Worm (Caenorhabditis elegans) whole organism, late embryonic: ENCODE data around the gene tbc-12.

ENCODE experiments used
- C08G9.2 ChIP-seq: sonication (generic microtip); optimal IDR thresholded peaks from 2 replicates; lab custom pipeline; 2016; ENCODE audit warnings: mild to moderate bottlenecking, missing genetic modification characterization, moderate library complexity, missing compliant biosample characterization
- F13H6.1 ChIP-seq: sonication (generic microtip); optimal IDR thresholded peaks from 2 replicates; lab custom pipeline; 2016; ENCODE audit warnings: missing genetic modification characterization, missing compliant biosample characterization
- K09A11.1 ChIP-seq: sonication (generic microtip); optimal IDR thresholded peaks from 2 replicates; lab custom pipeline; 2017; ENCODE audit warnings: antibody characterized with exemption, mild to moderate bottlenecking, missing genetic modification characterization, missing compliant biosample characterization; ENCODE audit not compliant: insufficient read depth
- T23F11.4 ChIP-seq: fragments of 200-800 bp; sonication (Bioruptor generic); optimal IDR thresholded peaks from 2 replicates; lab custom pipeline; 2018; ENCODE audit warnings: mild to moderate bottlenecking, missing genetic modification characterization, missing compliant biosample characterization
- Y22D7AL.16 ChIP-seq: sonication (generic microtip); optimal IDR thresholded peaks from 2 replicates; lab custom pipeline; 2016; ENCODE audit warnings: missing genetic modification characterization, missing compliant biosample characterization
- ahr-1 ChIP-seq: sonication (generic microtip); optimal IDR thresholded peaks from 2 replicates; lab custom pipeline; 2016; ENCODE audit warnings: missing genetic modification characterization, missing compliant biosample characterization
- ama-1 ChIP-seq: fragments of 150-350 bp; optimal IDR thresholded peaks from 2 replicates; lab custom pipeline; 2014
- ceh-14 ChIP-seq: sonication (generic microtip); optimal IDR thresholded peaks from 2 replicates; lab custom pipeline; 2016; ENCODE audit warnings: missing genotype, missing genetic modification characterization, missing compliant biosample characterization
- ceh-18 ChIP-seq: sonication (generic microtip); optimal IDR thresholded peaks from 2 replicates; lab custom pipeline; 2016; ENCODE audit warnings: missing genetic modification characterization, missing compliant biosample characterization
- ceh-22 ChIP-seq: sonication (generic microtip); optimal IDR thresholded peaks from 2 replicates; lab custom pipeline; 2017; ENCODE audit warnings: missing biosample characterization, missing genetic modification characterization
- ceh-24 ChIP-seq: sonication (generic microtip); optimal IDR thresholded peaks from 2 replicates; lab custom pipeline; 2016; ENCODE audit warnings: mild to moderate bottlenecking, missing genetic modification characterization, missing compliant biosample characterization
- ceh-30 ChIP-seq: fragments of 150-350 bp; optimal IDR thresholded peaks from 2 replicates; lab custom pipeline; 2014; ENCODE audit warnings: missing biosample characterization, missing genetic modification characterization
- ceh-34 ChIP-seq: sonication (generic microtip); optimal IDR thresholded peaks from 2 replicates; lab custom pipeline; 2016; ENCODE audit warnings: mild to moderate bottlenecking, missing genetic modification characterization, missing compliant biosample characterization
- ceh-6 ChIP-seq: fragments of 200-800 bp; sonication (Bioruptor generic); optimal IDR thresholded peaks from 2 replicates; lab custom pipeline; 2018; ENCODE audit warnings: mild to moderate bottlenecking, missing genetic modification characterization, missing compliant biosample characterization
- ceh-9 ChIP-seq: sonication (generic microtip); optimal IDR thresholded peaks from 2 replicates; lab custom pipeline; 2016; ENCODE audit warnings: mild to moderate bottlenecking, missing genetic modification characterization, inconsistent platforms, missing compliant biosample characterization
- dmd-4 ChIP-seq: sonication (generic microtip); optimal IDR thresholded peaks from 2 replicates; lab custom pipeline; 2016; ENCODE audit warnings: borderline replicate concordance, missing genetic modification characterization, missing compliant biosample characterization
- dve-1 ChIP-seq: sonication (generic microtip); optimal IDR thresholded peaks from 2 replicates; lab custom pipeline; 2017; ENCODE audit warnings: antibody characterized with exemption, mild to moderate bottlenecking, missing genetic modification characterization, missing compliant biosample characterization
- elt-2 ChIP-seq: sonication (generic microtip); optimal IDR thresholded peaks from 2 replicates; lab custom pipeline; 2016; ENCODE audit warnings: missing genetic modification reagents, missing genetic modification characterization, missing compliant biosample characterization
- elt-4 ChIP-seq: sonication (generic microtip); optimal IDR thresholded peaks from 2 replicates; lab custom pipeline; 2016; ENCODE audit warnings: missing genetic modification characterization, missing compliant biosample characterization
- ets-4 ChIP-seq: sonication (generic microtip); optimal IDR thresholded peaks from 2 replicates; lab custom pipeline; 2016; ENCODE audit warnings: missing genetic modification characterization, missing compliant biosample characterization
- fkh-10 ChIP-seq: fragments of 150-350 bp; optimal IDR thresholded peaks from 2 replicates; lab custom pipeline; 2014; ENCODE audit warnings: missing biosample characterization, missing genetic modification reagents, missing genetic modification characterization
- fkh-6 ChIP-seq: sonication (generic microtip); optimal IDR thresholded peaks from 2 replicates; lab custom pipeline; 2016; ENCODE audit warnings: missing genetic modification characterization, missing compliant biosample characterization
- gmeb-2 ChIP-seq: sonication (generic microtip); optimal IDR thresholded peaks from 2 replicates; lab custom pipeline; 2016; ENCODE audit warnings: missing genetic modification characterization, inconsistent platforms, missing compliant biosample characterization
- hlh-15 ChIP-seq: sonication (generic microtip); optimal IDR thresholded peaks from 2 replicates; lab custom pipeline; 2016; ENCODE audit warnings: missing genetic modification characterization, missing compliant biosample characterization
- hlh-30 ChIP-seq: sonication (generic microtip); optimal IDR thresholded peaks from 2 replicates; lab custom pipeline; 2017; ENCODE audit warnings: antibody characterized with exemption, missing genetic modification characterization, missing compliant biosample characterization; ENCODE audit not compliant: insufficient read depth
- lim-6 ChIP-seq: sonication (generic microtip); optimal IDR thresholded peaks from 2 replicates; lab custom pipeline; 2016; ENCODE audit warnings: missing genetic modification characterization, missing compliant biosample characterization
- lin-11 ChIP-seq: fragments of 200-800 bp; sonication (Bioruptor generic); optimal IDR thresholded peaks from 2 replicates; lab custom pipeline; 2018; ENCODE audit warnings: mild to moderate bottlenecking, missing genetic modification characterization, missing compliant biosample characterization
- madf-2 ChIP-seq: sonication (generic microtip); optimal IDR thresholded peaks from 2 replicates; lab custom pipeline; 2017; ENCODE audit warnings: missing genetic modification characterization, missing compliant biosample characterization
- mec-3 ChIP-seq: sonication (generic microtip); optimal IDR thresholded peaks from 2 replicates; lab custom pipeline; 2016; ENCODE audit warnings: borderline replicate concordance, missing genetic modification characterization, missing compliant biosample characterization
- nhr-11 ChIP-seq: fragments of 150-350 bp; optimal IDR thresholded peaks from 2 replicates; lab custom pipeline; 2014; ENCODE audit warnings: missing biosample characterization, missing genetic modification characterization
- npax-4 ChIP-seq: sonication (generic microtip); optimal IDR thresholded peaks from 2 replicates; lab custom pipeline; 2016; ENCODE audit warnings: missing genetic modification characterization, missing compliant biosample characterization
- pag-3 ChIP-seq: sonication (generic microtip); optimal IDR thresholded peaks from 2 replicates; lab custom pipeline; 2016; ENCODE audit warnings: missing compliant biosample characterization, missing genetic modification characterization, borderline replicate concordance
- pax-1 ChIP-seq: fragments of 150-350 bp; optimal IDR thresholded peaks from 2 replicates; lab custom pipeline; 2014; ENCODE audit warnings: missing biosample characterization, missing genetic modification characterization
- pha-2 ChIP-seq: sonication (generic microtip); optimal IDR thresholded peaks from 2 replicates; lab custom pipeline; 2017; ENCODE audit warnings: mild to moderate bottlenecking, missing genetic modification characterization, missing compliant biosample characterization
- pha-4 ChIP-seq: fragments of 150-350 bp; optimal IDR thresholded peaks from 2 replicates; lab custom pipeline; 2018; ENCODE audit warnings: missing biosample characterization, missing genetic modification reagents, missing genetic modification characterization
- pqm-1 ChIP-seq: sonication (generic microtip); optimal IDR thresholded peaks from 2 replicates; lab custom pipeline; 2016; ENCODE audit warnings: missing genetic modification characterization, missing compliant biosample characterization
- pros-1 ChIP-seq: fragments of 150-350 bp; optimal IDR thresholded peaks from 2 replicates; lab custom pipeline; 2014; ENCODE audit warnings: missing biosample characterization, missing genetic modification reagents, missing genetic modification characterization
- rnt-1 ChIP-seq: sonication (generic microtip); optimal IDR thresholded peaks from 2 replicates; lab custom pipeline; 2016; ENCODE audit warnings: missing genetic modification characterization, missing compliant biosample characterization
- sdc-2 ChIP-seq: sonication (generic microtip); optimal IDR thresholded peaks from 2 replicates; lab custom pipeline; 2016; ENCODE audit warnings: missing genotype, missing genetic modification characterization, missing compliant biosample characterization
- sox-2 ChIP-seq: fragments of 200-800 bp; sonication (Bioruptor generic); IDR thresholded peaks from 2 replicates; pipeline ENCODE4 v1.3.6; 2022; ENCODE audit warnings: missing genetic modification reagents, missing genetic modification characterization, missing compliant biosample characterization
- syd-9 ChIP-seq: sonication (generic microtip); optimal IDR thresholded peaks from 2 replicates; lab custom pipeline; 2016; ENCODE audit warnings: mild to moderate bottlenecking, missing genetic modification characterization, moderate library complexity, missing compliant biosample characterization
- ttx-3 ChIP-seq: sonication (generic microtip); optimal IDR thresholded peaks from 2 replicates; lab custom pipeline; 2016; ENCODE audit warnings: missing genetic modification reagents, missing genetic modification characterization, missing compliant biosample characterization
- unc-42 ChIP-seq: sonication (generic microtip); optimal IDR thresholded peaks from 2 replicates; lab custom pipeline; 2016; ENCODE audit warnings: missing genotype, missing genetic modification characterization, missing compliant biosample characterization
- unc-55 ChIP-seq: sonication (generic microtip); optimal IDR thresholded peaks from 2 replicates; lab custom pipeline; 2017; ENCODE audit warnings: missing biosample characterization, missing genetic modification reagents, missing genetic modification characterization
- unc-86 ChIP-seq: sonication (generic microtip); optimal IDR thresholded peaks from 2 replicates; lab custom pipeline; 2016; ENCODE audit warnings: missing genetic modification characterization, missing compliant biosample characterization
- zip-5 ChIP-seq: sonication (generic microtip); optimal IDR thresholded peaks from 2 replicates; lab custom pipeline; 2016; ENCODE audit warnings: missing genetic modification characterization, missing compliant biosample characterization
- ztf-16 ChIP-seq: sonication (generic microtip); optimal IDR thresholded peaks from 2 replicates; lab custom pipeline; 2017; ENCODE audit warnings: missing genetic modification characterization, missing compliant biosample characterization

tbc-12 gene

ce11 chrX:2549322-2549721, 17.1 kb upstream of the tbc-12 start (continued):
- TF ChIP-seq K09A11.1 (tag; lab: Kevin White, UChicago) (peak; percentile 71), C08G9.2 (tag; lab: Kevin White, UChicago) (peak; percentile 78), pros-1 (tag; lab: Kevin White, UChicago) (no peak), ets-4 (peak; percentile 25), hlh-15 (tag; lab: Kevin White, UChicago) (peak; percentile 76), ttx-3 (peak; percentile 79), lin-11 (tag; lab: Kevin White, UChicago) (peak; percentile 83), unc-55 (no peak), ceh-34 (tag; lab: Kevin White, UChicago) (peak; percentile 73), rnt-1 (peak; percentile 84), ceh-9 (tag; lab: Kevin White, UChicago) (peak; percentile 64), unc-86 (tag; lab: Kevin White, UChicago) (peak; percentile 70), syd-9 (tag; lab: Kevin White, UChicago) (peak; percentile 81), gmeb-2 (tag; lab: Kevin White, UChicago) (peak; percentile 85), dmd-4 (peak; percentile 85), pag-3 (tag; lab: Kevin White, UChicago) (no peak), mec-3 (tag; lab: Kevin White, UChicago) (no peak), pha-4 (tag; lab: Kevin White, UChicago) (no peak), sox-2 (peak; percentile 68), ama-1 (lab: Kevin White, UChicago) (no peak), unc-42 (tag; lab: Kevin White, UChicago) (peak; percentile 53), ceh-24 (tag; lab: Kevin White, UChicago) (peak; percentile 56), npax-4 (tag; lab: Kevin White, UChicago) (peak; percentile 47), ceh-22 (tag; lab: Kevin White, UChicago) (no peak), T23F11.4 (GFP tag; lab: Kevin White, UChicago) (peak; percentile 83), ztf-16 (tag; lab: Kevin White, UChicago) (peak; percentile 82), ceh-18 (tag; lab: Kevin White, UChicago) (peak; percentile 83), fkh-10 (GFP tag; lab: Kevin White, UChicago) (peak; percentile 41), Y22D7AL.16 (peak; percentile 75), F13H6.1 (tag; lab: Kevin White, UChicago) (peak; percentile 54), pha-2 (peak; percentile 88), elt-2 (peak; percentile 91), pax-1 (tag; lab: Kevin White, UChicago) (no peak), ceh-30 (no peak), pqm-1 (tag; lab: Kevin White, UChicago) (peak; percentile 57), elt-4 (tag; lab: Kevin White, UChicago) (peak; percentile 75), lim-6 (tag; lab: Kevin White, UChicago) (no peak), fkh-6 (peak; percentile 74)
- TF ChIP-seq, all 69 proteins: peak for 57

- TF ChIP-seq ceh-14 (no peak), madf-2 (tag; lab: Kevin White, UChicago) (no peak), ceh-6 (GFP tag; lab: Kevin White, UChicago) (no peak), zip-5 (no peak), lin-11 (tag; lab: Kevin White, UChicago) (no peak)
Measured at ce11 chrX:2548884-2549283, 16.6 kb upstream of the tbc-12 start, which contains the start of gene smvt-1. Gene smvt-1, minus strand, starts transcription at chrX:2548984.

ce11 chrX:2544645-2545044, 12.4 kb upstream of the tbc-12 start:
- no peak for TF ChIP-seq gmeb-2 (tag; lab: Kevin White, UChicago)
- no peak for TF ChIP-seq Y22D7AL.16
- no peak for TF ChIP-seq ztf-16 (tag; lab: Kevin White, UChicago)
- no peak for TF ChIP-seq ceh-9 (tag; lab: Kevin White, UChicago)
- no peak for TF ChIP-seq nhr-11 (tag; lab: Kevin White, UChicago)
- no peak for TF ChIP-seq unc-55
- TF ChIP-seq ahr-1, result no peak
- TF ChIP-seq hlh-30 (tag; lab: Kevin White, UChicago), result no peak
- no peak for TF ChIP-seq fkh-6
- no peak for TF ChIP-seq sdc-2 (tag; lab: Kevin White, UChicago)
- TF ChIP-seq unc-42 (tag; lab: Kevin White, UChicago), result no peak
- no peak for TF ChIP-seq dve-1 (tag; lab: Kevin White, UChicago)
- no peak for TF ChIP-seq ceh-34 (tag; lab: Kevin White, UChicago)
- TF ChIP-seq pag-3 (tag; lab: Kevin White, UChicago), result no peak
- TF ChIP-seq C08G9.2 (tag; lab: Kevin White, UChicago), result no peak
